Worm (Caenorhabditis elegans) whole organism, L4 larva: Measurements from ENCODE around the gene his-4.

Source experiments
- ctbp-1 ChIP-seq: fragments of 200-800 bp; sonication (Bioruptor generic); IDR thresholded peaks from 2 replicates; pipeline ENCODE4 v1.3.6; 2022; ENCODE audit warnings: missing genetic modification reagents, missing genetic modification characterization, missing compliant biosample characterization
- hlh-30 ChIP-seq: sonication (generic microtip); optimal IDR thresholded peaks from 2 replicates; lab custom pipeline; 2017; ENCODE audit warnings: antibody characterized with exemption, mild to moderate bottlenecking, missing genetic modification characterization, missing compliant biosample characterization; ENCODE audit not compliant: insufficient read depth
- lin-13 ChIP-seq: fragments of 150-350 bp; optimal IDR thresholded peaks from 2 replicates; lab custom pipeline; 2014; ENCODE audit warnings: missing biosample characterization, missing genetic modification reagents, missing genetic modification characterization
- nhr-111 ChIP-seq: fragments of 200-800 bp; sonication (Bioruptor generic); optimal IDR thresholded peaks from 2 replicates; lab custom pipeline; 2018; ENCODE audit warnings: mild to moderate bottlenecking, missing genetic modification characterization, missing compliant biosample characterization
- nhr-237 ChIP-seq: sonication (generic microtip); optimal IDR thresholded peaks from 2 replicates; lab custom pipeline; 2017; ENCODE audit warnings: missing biosample characterization, missing genetic modification characterization
- snpc-4 ChIP-seq: fragments of 150-350 bp; optimal IDR thresholded peaks from 2 replicates; lab custom pipeline; 2014; ENCODE audit warnings: missing biosample characterization, missing genetic modification characterization
- unc-62 ChIP-seq, 3 experiments: fragments of 150-350 bp in 1 of 3; sonication (generic microtip); optimal IDR thresholded peaks in 2 of 3; peaks in 1 of 3; 1 replicate in 1 of 3; 2 replicates in 2 of 3; lab custom pipeline; 2014 to 2017; ENCODE audit warnings: missing biosample characterization in 3 of 3, missing genetic modification characterization in 3 of 3, missing genetic modification reagents in 3 of 3, missing genotype in 1 of 3

DNA sequence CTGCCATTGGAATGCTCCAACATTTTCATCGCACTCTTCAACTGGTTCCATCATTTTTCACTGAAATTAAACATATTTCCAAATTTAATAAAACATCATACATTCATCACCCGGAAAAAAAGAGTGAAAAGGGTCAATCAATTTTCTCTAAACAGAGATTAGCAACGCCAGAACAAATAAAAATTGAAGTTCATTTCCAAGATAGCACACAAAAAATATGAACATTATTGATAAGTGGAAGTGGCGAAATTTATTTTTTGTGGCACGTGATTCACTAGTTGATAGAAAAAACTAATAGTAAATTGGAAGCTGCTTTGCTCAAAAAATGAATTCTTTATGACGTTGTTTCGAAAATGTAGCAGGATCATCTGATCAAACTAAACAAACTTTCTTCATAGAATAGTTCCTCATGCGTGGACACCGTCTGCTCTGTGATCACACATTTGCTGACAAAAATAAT, 35.0 kb upstream of the his-4 start, which contains the start of the genes F14H3.12 and srj-29:
- TF ChIP-seq nhr-237 (tag; lab: Kevin White, UChicago) = no peak
- no peak for TF ChIP-seq unc-62 (GFP tag; optimal IDR thresholded peaks at IDR 0.05 in 1 of 2; lab: Kevin White, UChicago)
- no peak for TF ChIP-seq unc-62 (tag; optimal IDR thresholded peaks at IDR 0.05; lab: Kevin White, UChicago)
- TF ChIP-seq hlh-30 = no peak
- TF ChIP-seq snpc-4 (tag; lab: Kevin White, UChicago) = no peak
- TF ChIP-seq ctbp-1 (GFP tag; lab: Robert Waterston, UW) = no peak
- no peak for TF ChIP-seq lin-13
- TF ChIP-seq nhr-111 = no peak
